Worm (Caenorhabditis elegans) whole organism, midembryonic: ENCODE data around the gene F14F8.8.

Source experiments
- T22C8.4 ChIP-seq: fragments of 200-800 bp; sonication (Bioruptor generic); IDR thresholded peaks from 2 replicates; pipeline ENCODE4 v1.3.6; 2022; ENCODE audit warnings: missing genetic modification characterization, missing compliant biosample characterization
- cog-1 ChIP-seq: sonication (generic microtip); optimal IDR thresholded peaks from 2 replicates; lab custom pipeline; 2016; ENCODE audit warnings: missing genetic modification characterization, missing compliant biosample characterization
- flt-1 ChIP-seq: fragments of 200-800 bp; sonication (Bioruptor generic); IDR thresholded peaks from 2 replicates; pipeline ENCODE4 v1.3.6; 2022; ENCODE audit warnings: missing genetic modification characterization, missing compliant biosample characterization
- klf-2 ChIP-seq: fragments of 200-800 bp; sonication (Bioruptor generic); conservative IDR thresholded peaks from 2 replicates; pipeline ENCODE4 v1.3.6; 2022; ENCODE audit warnings: missing genetic modification reagents, missing genetic modification characterization, missing compliant biosample characterization
- med-1 ChIP-seq: sonication (generic microtip); optimal IDR thresholded peaks from 2 replicates; lab custom pipeline; 2017; ENCODE audit warnings: missing genetic modification characterization, mild to moderate bottlenecking, missing compliant biosample characterization, antibody characterized with exemption, missing genetic modification reagents; ENCODE audit not compliant: insufficient read depth
- ref-1 ChIP-seq: fragments of 200-800 bp; sonication (Bioruptor generic); conservative IDR thresholded peaks from 2 replicates; pipeline ENCODE4 v1.3.6; 2022; ENCODE audit warnings: missing genetic modification reagents, missing genetic modification characterization, missing compliant biosample characterization
- tab-1 ChIP-seq: fragments of 200-800 bp; sonication (Bioruptor generic); IDR thresholded peaks from 2 replicates; pipeline ENCODE4 v1.3.6; 2022; ENCODE audit warnings: missing genetic modification characterization, missing compliant biosample characterization
- ztf-23 ChIP-seq: fragments of 200-800 bp; sonication (Bioruptor generic); IDR thresholded peaks from 2 replicates; pipeline ENCODE4 v1.3.6; 2022; ENCODE audit warnings: missing genetic modification reagents, missing genetic modification characterization, missing compliant biosample characterization
- ztf-29 ChIP-seq: fragments of 200-800 bp; sonication (Bioruptor generic); IDR thresholded peaks from 2 replicates; pipeline ENCODE4 v1.3.6; 2022; ENCODE audit warnings: missing genetic modification reagents, missing genetic modification characterization, missing compliant biosample characterization

ce11 chrV:16685725-16686124, 13.6 kb upstream of the F14F8.8 start, which contains the start of gene srw-43:
- no peak for TF ChIP-seq ztf-29 (GFP tag; lab: Robert Waterston, UW)
- no peak for TF ChIP-seq med-1 (GFP tag; lab: Kevin White, UChicago)
- TF ChIP-seq flt-1 (GFP tag; lab: Robert Waterston, UW): no peak
- TF ChIP-seq T22C8.4 (GFP tag; lab: Robert Waterston, UW): no peak
- no peak for TF ChIP-seq klf-2 (GFP tag; lab: Robert Waterston, UW)
- no peak for TF ChIP-seq tab-1 (GFP tag; lab: Robert Waterston, UW)
- TF ChIP-seq ztf-23 (GFP tag; lab: Robert Waterston, UW): no peak
- TF ChIP-seq cog-1: no peak
- no peak for TF ChIP-seq ref-1 (GFP tag; lab: Robert Waterston, UW)
